Fruit fly (Drosophila melanogaster): ENCODE data around the gene Apc.
A peak's percentile ranks its signal among the peaks of the same experiment; 100 is the strongest.

The Apc gene

DNA sequence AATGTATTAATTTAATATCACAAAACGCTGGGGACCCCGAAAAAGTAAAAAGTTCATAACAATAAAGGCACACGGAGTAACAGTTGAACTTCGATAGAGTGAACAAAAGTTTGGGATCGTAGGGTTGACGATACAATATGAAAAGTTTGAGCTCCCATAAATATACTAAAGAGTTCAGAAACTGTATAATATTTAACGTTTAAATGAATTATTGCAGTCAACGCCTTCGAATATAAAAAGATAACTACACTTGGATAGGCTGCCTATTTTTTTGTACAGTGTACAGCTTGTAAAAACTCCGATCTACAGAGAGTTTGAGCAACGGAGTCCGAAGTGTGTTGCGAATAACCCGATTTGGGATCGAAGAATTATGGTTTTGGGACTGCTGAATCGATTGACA is 13.8 kb downstream of the Apc start (continued):
- TF ChIP-seq jing (GFP tag; optimal IDR thresholded peaks at IDR 0.05) (no peak), CG9437 (GFP tag; optimal IDR thresholded peaks at IDR 0.05) (no peak)

- no peak for TF ChIP-seq h (optimal IDR thresholded peaks at IDR 0.05)
- peak; percentile 6 for TF ChIP-seq mirr (GFP tag; optimal IDR thresholded peaks at IDR 0.05)
- no peak for TF ChIP-seq nom (GFP tag; optimal IDR thresholded peaks at IDR 0.05)
- no peak for TF ChIP-seq zfh1 (GFP tag; IDR thresholded peaks at IDR 0.05)
- TF ChIP-seq gsb (GFP tag; IDR thresholded peaks at IDR 0.05), result no peak
- no peak for TF ChIP-seq Dad (GFP tag; optimal IDR thresholded peaks at IDR 0.05)
- peak; percentile 73 for TF ChIP-seq sug (tag; optimal IDR thresholded peaks at IDR 0.05)
- peak; percentile 82 for TF ChIP-seq exex (tag; optimal IDR thresholded peaks at IDR 0.05)
- TF ChIP-seq CG10321 (GFP tag; IDR thresholded peaks at IDR 0.05), result no peak
- no peak for TF ChIP-seq CG33557 (GFP tag; optimal IDR thresholded peaks at IDR 0.05)
- TF ChIP-seq tup (GFP tag; optimal IDR thresholded peaks at IDR 0.05), result no peak
- TF ChIP-seq CG14014 (GFP tag; IDR thresholded peaks at IDR 0.05), result no peak
- no peak for TF ChIP-seq dati (GFP tag; IDR thresholded peaks at IDR 0.05)
- no peak for TF ChIP-seq kah (GFP tag; optimal IDR thresholded peaks at IDR 0.05)
- peak; percentile 50; the same call in 2 of the 3 replicates for TF ChIP-seq ci (GFP tag; IDR thresholded peaks at IDR 0.05)
- no peak for TF ChIP-seq B-H1 (GFP tag; IDR thresholded peaks at IDR 0.05)
- no peak for TF ChIP-seq CG14667 (GFP tag; IDR thresholded peaks at IDR 0.05)
- no peak for TF ChIP-seq repo (GFP tag; optimal IDR thresholded peaks at IDR 0.05)
- TF ChIP-seq emc (GFP tag; optimal IDR thresholded peaks at IDR 0.05), result no peak
- TF ChIP-seq Med (GFP tag), result peak; percentile 70
- no peak for TF ChIP-seq CG9215 (GFP tag; IDR thresholded peaks at IDR 0.05)
- TF ChIP-seq B-H2 (GFP tag; optimal IDR thresholded peaks at IDR 0.05), result peak; percentile 16
- TF ChIP-seq Spps (tag; optimal IDR thresholded peaks at IDR 0.05), result no peak
- TF ChIP-seq trh (GFP tag; optimal IDR thresholded peaks at IDR 0.05), result no peak
- no peak for TF ChIP-seq CG3838 (GFP tag; optimal IDR thresholded peaks at IDR 0.05)
- TF ChIP-seq CG15011 (GFP tag; optimal IDR thresholded peaks at IDR 0.05), result no peak
- TF ChIP-seq wor (GFP tag; IDR thresholded peaks at IDR 0.05), result no peak
- no peak for TF ChIP-seq zen2 (GFP tag; IDR thresholded peaks at IDR 0.05; ENCODE audit: partially characterized antibody)
- TF ChIP-seq CG17385 (GFP tag; optimal IDR thresholded peaks at IDR 0.05), result no peak
- TF ChIP-seq Hmr (GFP tag; optimal IDR thresholded peaks at IDR 0.05), result no peak
- no peak for TF ChIP-seq fru (optimal IDR thresholded peaks at IDR 0.05)
- no peak for TF ChIP-seq CG18599 (GFP tag; optimal IDR thresholded peaks at IDR 0.05)
- no peak for TF ChIP-seq CG11085 (GFP tag; IDR thresholded peaks at IDR 0.05)
- no peak for TF ChIP-seq NFAT (GFP tag; IDR thresholded peaks at IDR 0.05)
- 0 out of 3 replicates have a peak, but pooled peaks have one; percentile 15 for TF ChIP-seq Doc3 (GFP tag; IDR thresholded peaks at IDR 0.05; ENCODE audit: partially characterized antibody)
- no peak for TF ChIP-seq knrl (GFP tag; IDR thresholded peaks at IDR 0.05; ENCODE audit: partially characterized antibody)
- no peak for TF ChIP-seq CG30403 (GFP tag; optimal IDR thresholded peaks at IDR 0.05)
- TF ChIP-seq CG17328 (GFP tag; IDR thresholded peaks at IDR 0.05), result no peak
- TF ChIP-seq gcm (GFP tag; optimal IDR thresholded peaks at IDR 0.05), result no peak
- TF ChIP-seq CG12071 (GFP tag; optimal IDR thresholded peaks at IDR 0.05), result no peak
- TF ChIP-seq fd3F (GFP tag; optimal IDR thresholded peaks at IDR 0.05), result no peak
- no peak for TF ChIP-seq pan (optimal IDR thresholded peaks at IDR 0.05)
- no peak for TF ChIP-seq pan (GFP tag; optimal IDR thresholded peaks at IDR 0.05 in 1 of 2, IDR thresholded peaks at IDR 0.05 in 1 of 2)
- TF ChIP-seq Trl (optimal IDR thresholded peaks at IDR 0.05), result no peak
- TF ChIP-seq Trl (GFP tag; optimal IDR thresholded peaks at IDR 0.05), result no peak
- TF ChIP-seq Rfx (GFP tag; IDR thresholded peaks at IDR 0.05), result no peak
- TF ChIP-seq CG34376 (GFP tag; optimal IDR thresholded peaks at IDR 0.05), result peak; percentile 4
- TF ChIP-seq pita (GFP tag; optimal IDR thresholded peaks at IDR 0.05), result no peak
- TF ChIP-seq btn (GFP tag; optimal IDR thresholded peaks at IDR 0.05), result no peak
Measured at dm6 chr3R:28829328-28829916, 15.1 kb downstream of the Apc start.
